Worm (Caenorhabditis elegans) whole organism, L2 larva: ENCODE results near the gene unc-60.

Source experiments
- R02D3.7 ChIP-seq: fragments of 150-350 bp; optimal IDR thresholded peaks from 2 replicates; lab custom pipeline; 2014; ENCODE audit warnings: missing biosample characterization, missing genetic modification characterization
- ceh-82 ChIP-seq: fragments of 150-350 bp; optimal IDR thresholded peaks from 2 replicates; lab custom pipeline; 2014; ENCODE audit warnings: missing biosample characterization, missing genetic modification characterization
- nhr-23 ChIP-seq: fragments of 150-350 bp; optimal IDR thresholded peaks from 2 replicates; lab custom pipeline; 2014; ENCODE audit warnings: missing biosample characterization, missing genetic modification reagents, missing genetic modification characterization

- TF ChIP-seq ceh-82 (no peak), R02D3.7 (tag; lab: Kevin White, UChicago) (no peak), nhr-23 (tag; lab: Kevin White, UChicago) (no peak)
Observed at ce11 chrV:1456614-1457013, 18.3 kb upstream of the unc-60 start.
